Worm (Caenorhabditis elegans) whole organism, L3 larva: ENCODE measurements around the gene nspb-7.

Source experiments
- elt-3 ChIP-seq, 3 experiments: fragments of 150-350 bp in 1 of 3; sonication (generic microtip) in 2 of 3; optimal IDR thresholded peaks; 2 replicates in 2 of 3; 4 replicates in 1 of 3; lab custom pipeline; 2014 to 2017; ENCODE audit warnings: missing biosample characterization in 3 of 3, missing genetic modification characterization in 3 of 3
- ztf-4 ChIP-seq: fragments of 150-350 bp; optimal IDR thresholded peaks from 2 replicates; lab custom pipeline; 2014; ENCODE audit warnings: missing biosample characterization, missing genetic modification characterization

- TF ChIP-seq ztf-4 (tag; lab: Kevin White, UChicago): no peak
- TF ChIP-seq elt-3 (tag; optimal IDR thresholded peaks at IDR 0.05; lab: Kevin White, UChicago): no peak
Measured at ce11 chrII:14548691-14549090, 29.4 kb upstream of the nspb-7 start, which contains the start of gene gcy-29.
